Fruit fly (Drosophila melanogaster): ENCODE data around the gene atms.

Gene atms

dm6 chr3R:4731828-4732657 lies 17.8 kb upstream of the atms start, which contains the start of gene Nep2 (continued):
- no peak for TF ChIP-seq salm (tag; optimal IDR thresholded peaks at IDR 0.05)
- no peak for TF ChIP-seq CG8388 (GFP tag; optimal IDR thresholded peaks at IDR 0.05)
- no peak for TF ChIP-seq oc (tag; optimal IDR thresholded peaks at IDR 0.05)
- TF ChIP-seq rib (GFP tag; IDR thresholded peaks at IDR 0.05), result no peak
- peak; percentile 29; the same call in 3 of the 4 replicates for TF ChIP-seq Gug (GFP tag; IDR thresholded peaks at IDR 0.05)
- TF ChIP-seq CG16779 (GFP tag; IDR thresholded peaks at IDR 0.05), result no peak
- no peak for TF ChIP-seq luna (GFP tag; optimal IDR thresholded peaks at IDR 0.05)
- TF ChIP-seq Rfx (GFP tag; IDR thresholded peaks at IDR 0.05), result no peak
- TF ChIP-seq gce (GFP tag; IDR thresholded peaks at IDR 0.05), result no peak
- no peak for TF ChIP-seq lmd (GFP tag; IDR thresholded peaks at IDR 0.05)
- peak; percentile 47 for TF ChIP-seq Med (GFP tag)
- no peak for TF ChIP-seq CG2199 (GFP tag; IDR thresholded peaks at IDR 0.05)
- TF ChIP-seq Myb (GFP tag; optimal IDR thresholded peaks at IDR 0.05), result no peak
- no peak for TF ChIP-seq Deaf1 (tag; optimal IDR thresholded peaks at IDR 0.05)
- TF ChIP-seq CG17568 (GFP tag; optimal IDR thresholded peaks at IDR 0.05), result no peak
- no peak for TF ChIP-seq dan (GFP tag; IDR thresholded peaks at IDR 0.05)
- TF ChIP-seq HLH4C (GFP tag; IDR thresholded peaks at IDR 0.05; ENCODE audit: partially characterized antibody), result peak; percentile 90
- TF ChIP-seq CG34376 (GFP tag; optimal IDR thresholded peaks at IDR 0.05), result no peak
- no peak for TF ChIP-seq trh (GFP tag; optimal IDR thresholded peaks at IDR 0.05)
- no peak for TF ChIP-seq E2f2 (GFP tag; IDR thresholded peaks at IDR 0.05)
- TF ChIP-seq CG12104 (GFP tag; optimal IDR thresholded peaks at IDR 0.05), result peak; percentile 28
- TF ChIP-seq CG8089 (GFP tag; optimal IDR thresholded peaks at IDR 0.05), result no peak
- TF ChIP-seq nau (GFP tag; optimal IDR thresholded peaks at IDR 0.05), result no peak
- no peak for TF ChIP-seq CG18764 (GFP tag; optimal IDR thresholded peaks at IDR 0.05)
- peak; percentile 34 for TF ChIP-seq phol (tag; optimal IDR thresholded peaks at IDR 0.05)
- TF ChIP-seq H2.0 (GFP tag; IDR thresholded peaks at IDR 0.05), result no peak
- no peak for TF ChIP-seq gt (GFP tag; IDR thresholded peaks at IDR 0.05)
- TF ChIP-seq Vsx1 (GFP tag; optimal IDR thresholded peaks at IDR 0.05), result no peak
- TF ChIP-seq pfk (GFP tag; optimal IDR thresholded peaks at IDR 0.05), result no peak
- no peak for TF ChIP-seq CG17186 (GFP tag; optimal IDR thresholded peaks at IDR 0.05)
- peak; percentile 17 for TF ChIP-seq Atf3 (GFP tag; optimal IDR thresholded peaks at IDR 0.05)
- TF ChIP-seq Poxn (GFP tag; IDR thresholded peaks at IDR 0.05), result no peak
- TF ChIP-seq sens (GFP tag), result peak; percentile 71
- no peak for TF ChIP-seq tup (GFP tag; optimal IDR thresholded peaks at IDR 0.05)
- TF ChIP-seq CG15011 (GFP tag; optimal IDR thresholded peaks at IDR 0.05), result no peak
- no peak for TF ChIP-seq z (GFP tag; IDR thresholded peaks at IDR 0.05)
- no peak for TF ChIP-seq CG17912 (GFP tag; optimal IDR thresholded peaks at IDR 0.05)
- no peak for TF ChIP-seq CTCF (GFP tag; optimal IDR thresholded peaks at IDR 0.05)
- TF ChIP-seq ap (GFP tag; IDR thresholded peaks at IDR 0.05), result no peak
- TF ChIP-seq sima (GFP tag; optimal IDR thresholded peaks at IDR 0.05), result no peak
- no peak for TF ChIP-seq CG18011 (GFP tag; optimal IDR thresholded peaks at IDR 0.05)
- TF ChIP-seq klu (GFP tag; IDR thresholded peaks at IDR 0.05), result no peak
- no peak for TF ChIP-seq CG10654 (GFP tag; optimal IDR thresholded peaks at IDR 0.05)
- peak; percentile 14 for TF ChIP-seq Side (GFP tag; optimal IDR thresholded peaks at IDR 0.05)
- peak; percentile 66; the same call in 2 of the 3 replicates for TF ChIP-seq mld (GFP tag; IDR thresholded peaks at IDR 0.05; ENCODE audit: partially characterized antibody)
- no peak for TF ChIP-seq CG10366 (GFP tag; IDR thresholded peaks at IDR 0.05)
- TF ChIP-seq CG7745 (tag; optimal IDR thresholded peaks at IDR 0.05), result no peak
- TF ChIP-seq dimm (GFP tag; IDR thresholded peaks at IDR 0.05), result no peak
- TF ChIP-seq Lhr (GFP tag; optimal IDR thresholded peaks at IDR 0.05), result peak; percentile 0
- peak; percentile 5 for TF ChIP-seq CG30020 (tag; optimal IDR thresholded peaks at IDR 0.05)
- TF ChIP-seq psq (GFP tag; optimal IDR thresholded peaks at IDR 0.05), result no peak
